Fruit fly (Drosophila melanogaster) whole organism, embryonic: ENCODE data around the gene apn.
A peak's percentile ranks its signal among the peaks of the same experiment; 100 is the strongest.

ENCODE experiments used
- Ada2b ChIP-seq: fragments of 200-800 bp; sonication (Bioruptor generic); IDR thresholded peaks from 2 replicates; pipeline ENCODE4 v1.3.6; 2022; ENCODE audit warnings: missing biosample characterization, missing genetic modification characterization
- Adf1 ChIP-seq: fragments of 200-800 bp; sonication (Bioruptor generic); IDR thresholded peaks from 2 replicates; pipeline ENCODE4 v1.3.6; 2022; ENCODE audit warnings: missing biosample characterization, missing genetic modification characterization
- Aef1 ChIP-seq: fragments of 200-800 bp; sonication (Bioruptor generic); IDR thresholded peaks from 3 replicates; pipeline ENCODE4 v1.3.6; 2022; ENCODE audit warnings: missing biosample characterization, missing genetic modification characterization
- Blimp-1 ChIP-seq: fragments of 200-800 bp; sonication (Bioruptor generic); optimal IDR thresholded peaks from 3 replicates; lab custom pipeline; 2018; ENCODE audit warnings: missing biosample characterization, missing genetic modification characterization, mild to moderate bottlenecking, moderate library complexity, missing genetic modification reagents
- Bteb2 ChIP-seq: fragments of 200-800 bp; sonication (Bioruptor generic); optimal IDR thresholded peaks from 2 replicates; lab custom pipeline; 2016; ENCODE audit warnings: missing biosample characterization, missing genetic modification characterization
- CG10654 ChIP-seq: fragments of 200-800 bp; sonication (Bioruptor generic); optimal IDR thresholded peaks from 2 replicates; lab custom pipeline; 2016; ENCODE audit warnings: missing biosample characterization, missing genetic modification characterization
- CG10979 ChIP-seq: fragments of 200-800 bp; sonication (Bioruptor generic); optimal IDR thresholded peaks from 2 replicates; lab custom pipeline; 2018; ENCODE audit warnings: missing biosample characterization, mild to moderate bottlenecking, missing genetic modification characterization, moderate library complexity
- CG12744 ChIP-seq: fragments of 200-800 bp; sonication (Bioruptor generic); optimal IDR thresholded peaks from 2 replicates; lab custom pipeline; 2016; ENCODE audit warnings: missing biosample characterization, missing genetic modification characterization
- CG12942 ChIP-seq: fragments of 200-800 bp; sonication (Bioruptor generic); optimal IDR thresholded peaks from 3 replicates; lab custom pipeline; 2016; ENCODE audit warnings: missing biosample characterization, missing genetic modification characterization
- CG17186 ChIP-seq: fragments of 200-800 bp; sonication (Bioruptor generic); optimal IDR thresholded peaks from 3 replicates; lab custom pipeline; 2017; ENCODE audit warnings: missing biosample characterization, missing genetic modification reagents, missing genetic modification characterization
- CG17912 ChIP-seq: fragments of 200-800 bp; sonication (Bioruptor generic); optimal IDR thresholded peaks from 2 replicates; lab custom pipeline; 2018; ENCODE audit warnings: missing biosample characterization, mild to moderate bottlenecking, missing genetic modification characterization
- CG1792 ChIP-seq: fragments of 200-800 bp; sonication (Bioruptor generic); optimal IDR thresholded peaks from 2 replicates; lab custom pipeline; 2016; ENCODE audit warnings: missing biosample characterization, missing genetic modification characterization
- CG1832 ChIP-seq: fragments of 200-800 bp; sonication (Bioruptor generic); optimal IDR thresholded peaks from 2 replicates; lab custom pipeline; 2017; ENCODE audit warnings: missing biosample characterization, mild to moderate bottlenecking, missing genetic modification characterization, inconsistent platforms
- CG7357 ChIP-seq: fragments of 200-800 bp; sonication (Bioruptor generic); IDR thresholded peaks from 3 replicates; pipeline ENCODE4 v1.3.6; 2022; ENCODE audit warnings: missing biosample characterization, missing genetic modification characterization
- CG8388 ChIP-seq: fragments of 200-800 bp; sonication (Bioruptor generic); optimal IDR thresholded peaks from 2 replicates; lab custom pipeline; 2019; ENCODE audit warnings: missing biosample characterization, mild to moderate bottlenecking, missing genetic modification characterization, moderate library complexity
- CG9437 ChIP-seq: fragments of 200-800 bp; sonication (Bioruptor generic); optimal IDR thresholded peaks from 2 replicates; lab custom pipeline; 2018; ENCODE audit warnings: missing biosample characterization, mild to moderate bottlenecking, missing genetic modification characterization
- CG9609 ChIP-seq: fragments of 200-800 bp; sonication (Bioruptor generic); optimal IDR thresholded peaks from 3 replicates; lab custom pipeline; 2016; ENCODE audit warnings: missing biosample characterization, missing genetic modification characterization
- Chrac-16 ChIP-seq: fragments of 200-800 bp; sonication (Bioruptor generic); optimal IDR thresholded peaks from 3 replicates; lab custom pipeline; 2016; ENCODE audit warnings: missing biosample characterization, missing genetic modification characterization
- CkIIα-i1 ChIP-seq: fragments of 200-800 bp; sonication (Bioruptor generic); IDR thresholded peaks from 2 replicates; pipeline ENCODE4 v1.3.6; 2022; ENCODE audit warnings: missing biosample characterization, missing genetic modification characterization
- CoRest ChIP-seq: fragments of 200-800 bp; sonication (Bioruptor generic); optimal IDR thresholded peaks from 3 replicates; lab custom pipeline; 2018; ENCODE audit warnings: missing biosample characterization, mild to moderate bottlenecking, missing genetic modification characterization, moderate library complexity
- Doc3 ChIP-seq: fragments of 200-800 bp; sonication (Bioruptor generic); IDR thresholded peaks from 3 replicates; pipeline ENCODE4 v1.3.6; 2022; ENCODE audit warnings: missing biosample characterization, missing genetic modification characterization; ENCODE audit not compliant: partially characterized antibody
- E2f2 ChIP-seq: fragments of 200-800 bp; sonication (Bioruptor generic); IDR thresholded peaks from 2 replicates; pipeline ENCODE4 v1.3.6; 2022; ENCODE audit warnings: missing biosample characterization, missing genetic modification characterization
- Eip74EF ChIP-seq, 2 experiments: fragments of 200-800 bp in 1 of 2; fragments of >200 bp in 1 of 2; sonication (Bioruptor generic) in 1 of 2; optimal IDR thresholded peaks; 2 replicates each; lab custom pipeline; 2017 to 2019; ENCODE audit warnings: missing biosample characterization in 2 of 2, missing genetic modification characterization in 2 of 2, mild to moderate bottlenecking in 1 of 2, moderate library complexity in 1 of 2
- Gug ChIP-seq: fragments of 200-800 bp; sonication (Bioruptor generic); IDR thresholded peaks from 4 replicates; pipeline ENCODE4 v1.3.6; 2022; ENCODE audit warnings: missing biosample characterization, missing genetic modification characterization
- H15 ChIP-seq: fragments of 200-800 bp; sonication (Bioruptor generic); IDR thresholded peaks from 3 replicates; pipeline ENCODE4 v1.3.6; 2022; ENCODE audit warnings: missing biosample characterization, missing genetic modification characterization
- H2.0 ChIP-seq: fragments of 200-800 bp; sonication (Bioruptor generic); IDR thresholded peaks from 2 replicates; pipeline ENCODE4 v1.3.6; 2022; ENCODE audit warnings: missing biosample characterization, missing genetic modification characterization
- HmgZ ChIP-seq: fragments of 200-800 bp; sonication (Bioruptor generic); optimal IDR thresholded peaks from 2 replicates; lab custom pipeline; 2018; ENCODE audit warnings: missing biosample characterization, mild to moderate bottlenecking, missing genetic modification characterization
- Hr3 ChIP-seq: fragments of 200-800 bp; sonication (Bioruptor generic); optimal IDR thresholded peaks from 3 replicates; lab custom pipeline; 2016; ENCODE audit warnings: missing biosample characterization, missing genetic modification characterization
- MTF-1 ChIP-seq: fragments of 200-800 bp; sonication (Bioruptor generic); optimal IDR thresholded peaks from 2 replicates; lab custom pipeline; 2018; ENCODE audit warnings: missing biosample characterization, mild to moderate bottlenecking, missing genetic modification characterization, borderline replicate concordance
- Mes4 ChIP-seq: fragments of 200-800 bp; sonication (Bioruptor generic); optimal IDR thresholded peaks from 2 replicates; lab custom pipeline; 2016; ENCODE audit warnings: missing biosample characterization, missing genetic modification characterization
- NC2β ChIP-seq: fragments of 200-800 bp; sonication (Bioruptor generic); optimal IDR thresholded peaks from 2 replicates; lab custom pipeline; 2016; ENCODE audit warnings: missing biosample characterization, missing genetic modification characterization
- Nf-YC ChIP-seq: fragments of 200-800 bp; optimal IDR thresholded peaks from 3 replicates; lab custom pipeline; 2019; ENCODE audit warnings: missing biosample characterization, mild to moderate bottlenecking, missing genetic modification characterization, moderate library complexity
- Rfx ChIP-seq: fragments of 200-800 bp; sonication (Bioruptor generic); IDR thresholded peaks from 2 replicates; pipeline ENCODE4 v1.3.6; 2022; ENCODE audit warnings: missing biosample characterization, missing genetic modification characterization
- Sry-δ ChIP-seq: fragments of 200-800 bp; sonication (Bioruptor generic); optimal IDR thresholded peaks from 2 replicates; lab custom pipeline; 2016; ENCODE audit warnings: missing biosample characterization, missing genetic modification characterization
- da ChIP-seq: fragments of 200-800 bp; sonication (Bioruptor generic); optimal IDR thresholded peaks from 2 replicates; lab custom pipeline; 2016; ENCODE audit warnings: missing biosample characterization, missing genetic modification characterization
- dmrt99B ChIP-seq: fragments of 200-800 bp; sonication (Bioruptor generic); optimal IDR thresholded peaks from 2 replicates; lab custom pipeline; 2018; ENCODE audit warnings: missing biosample characterization, mild to moderate bottlenecking, missing genetic modification characterization, moderate library complexity
- ems ChIP-seq: fragments of 200-800 bp; sonication (Bioruptor generic); optimal IDR thresholded peaks from 3 replicates; lab custom pipeline; 2016; ENCODE audit warnings: missing biosample characterization, missing genetic modification characterization
- eve ChIP-seq, 2 experiments: fragments of >200 bp; optimal IDR thresholded peaks; 2 replicates each; lab custom pipeline; 2017; ENCODE audit warnings: missing biosample characterization in 2 of 2, missing genetic modification characterization in 2 of 2
- fu2 ChIP-seq: fragments of 200-800 bp; sonication (Bioruptor generic); optimal IDR thresholded peaks from 2 replicates; lab custom pipeline; 2016; ENCODE audit warnings: missing biosample characterization, missing genetic modification characterization
- hkb ChIP-seq, 2 experiments: fragments of 200-800 bp in 1 of 2; fragments of >200 bp in 1 of 2; sonication (Bioruptor generic) in 1 of 2; IDR thresholded peaks in 1 of 2; optimal IDR thresholded peaks in 1 of 2; 2 replicates each; pipeline versions ENCODE4 v1.3.6 to Lab custom; 2017 to 2022; ENCODE audit warnings: missing biosample characterization in 1 of 2, missing genetic modification characterization in 1 of 2
- jumu ChIP-seq: fragments of 200-800 bp; sonication (Bioruptor generic); optimal IDR thresholded peaks from 3 replicates; lab custom pipeline; 2016; ENCODE audit warnings: missing biosample characterization, missing genetic modification characterization
- lola ChIP-seq, 3 experiments: fragments of >200 bp in 2 of 3; fragments of 200-800 bp in 1 of 3; sonication (Bioruptor generic) in 1 of 3; optimal IDR thresholded peaks; 2 replicates each; lab custom pipeline; 2017 to 2019; ENCODE audit warnings: missing biosample characterization in 3 of 3, missing genetic modification characterization in 3 of 3, mild to moderate bottlenecking in 1 of 3, moderate library complexity in 1 of 3
- ranshi ChIP-seq: fragments of 200-800 bp; sonication (Bioruptor generic); IDR thresholded peaks from 2 replicates; pipeline ENCODE4 v1.3.6; 2022; ENCODE audit warnings: missing biosample characterization, missing genetic modification characterization
- shn ChIP-seq: fragments of 200-800 bp; sonication (Bioruptor generic); optimal IDR thresholded peaks from 3 replicates; lab custom pipeline; 2016; ENCODE audit warnings: missing biosample characterization, missing genetic modification characterization
- ssp ChIP-seq: fragments of 200-800 bp; sonication (Bioruptor generic); IDR thresholded peaks from 2 replicates; pipeline ENCODE4 v1.3.6; 2022; ENCODE audit warnings: missing biosample characterization, missing genetic modification characterization
- sug ChIP-seq: fragments of 200-800 bp; optimal IDR thresholded peaks from 2 replicates; lab custom pipeline; 2019; ENCODE audit warnings: missing biosample characterization, mild to moderate bottlenecking, missing genetic modification characterization, moderate library complexity
- tna ChIP-seq: fragments of 200-800 bp; sonication (Bioruptor generic); IDR thresholded peaks from 2 replicates; pipeline ENCODE4 v1.3.6; 2022; ENCODE audit warnings: missing biosample characterization, missing genetic modification characterization; ENCODE audit not compliant: partially characterized antibody
- vvl ChIP-seq: fragments of 200-800 bp; sonication (Bioruptor generic); IDR thresholded peaks from 2 replicates; pipeline ENCODE4 v1.3.6; 2022; ENCODE audit warnings: missing biosample characterization, missing genetic modification characterization
- zfh2 ChIP-seq: fragments of 200-800 bp; sonication (Bioruptor generic); optimal IDR thresholded peaks from 2 replicates; lab custom pipeline; 2016; ENCODE audit warnings: missing biosample characterization, missing genetic modification characterization

Gene apn

dm6 chr3R:13264061-13264661, 24.5 kb downstream of the apn start, which contains the start of gene Ravus (continued):
- TF ChIP-seq fu2 (GFP tag; lab: Kevin White, UChicago) (peak; percentile 37), Adf1 (no peak), CG9609 (GFP tag; lab: Kevin White, UChicago) (peak; percentile 16), CkIIα-i1 (GFP tag; lab: Robert Waterston, UW) (no peak), CG12942 (GFP tag; lab: Kevin White, UChicago) (peak; percentile 8), MTF-1 (GFP tag; lab: Kevin White, UChicago) (no peak), H2.0 (GFP tag; lab: Robert Waterston, UW) (no peak), Aef1 (0 out of 3 replicates have a peak, but pooled peaks have one; percentile 29), CG12744 (GFP tag; lab: Kevin White, UChicago) (peak; percentile 58), CG17912 (GFP tag; lab: Kevin White, UChicago) (no peak), Hr3 (GFP tag; lab: Kevin White, UChicago) (peak; percentile 55), CG7357 (GFP tag; lab: Robert Waterston, UW) (peak; percentile 56; the same call in 2 of the 3 replicates), eve (GFP tag; optimal IDR thresholded peaks at IDR 0.05; lab: Kevin White, UChicago) (no peak), CG10979 (tag; lab: Kevin White, UChicago) (peak; percentile 14), ssp (peak; percentile 18; the same call in 1 of the 2 replicates), zfh2 (GFP tag; lab: Kevin White, UChicago) (peak; percentile 46), Mes4 (GFP tag; lab: Kevin White, UChicago) (peak; percentile 9), shn (GFP tag; lab: Kevin White, UChicago) (peak; percentile 18), CG1792 (GFP tag; lab: Kevin White, UChicago) (peak; percentile 19), lola (GFP tag; optimal IDR thresholded peaks at IDR 0.05; lab: Kevin White, UChicago) (peak in 1 of 3 experiments; percentile 44), E2f2 (GFP tag; lab: Robert Waterston, UW) (peak; percentile 73), CG1832 (GFP tag; lab: Kevin White, UChicago) (no peak), CG10654 (peak; percentile 23), Chrac-16 (GFP tag; lab: Kevin White, UChicago) (peak; percentile 47), Rfx (GFP tag; lab: Robert Waterston, UW) (peak; percentile 54; the same call in 1 of the 2 replicates), ranshi (peak; percentile 26; the same call in 1 of the 2 replicates), sug (tag; lab: Kevin White, UChicago) (peak; percentile 73), ems (GFP tag; lab: Kevin White, UChicago) (peak; percentile 35), Sry-δ (GFP tag; lab: Kevin White, UChicago) (peak; percentile 37), Doc3 (no peak), Ada2b (0 out of 2 replicates have a peak, but pooled peaks have one; percentile 5), H15 (GFP tag; lab: Robert Waterston, UW) (0 out of 3 replicates have a peak, but pooled peaks have one; percentile 2), Eip74EF (GFP tag; optimal IDR thresholded peaks at IDR 0.05; lab: Kevin White, UChicago) (no peak), CG8388 (GFP tag; lab: Kevin White, UChicago) (peak; percentile 12), hkb (optimal IDR thresholded peaks at IDR 0.05; lab: Kevin White, UChicago) (peak; percentile 71), hkb (GFP tag; IDR thresholded peaks at IDR 0.05; lab: Robert Waterston, UW) (no peak), jumu (peak; percentile 35), vvl (0 out of 2 replicates have a peak, but pooled peaks have one; percentile 19), NC2β (peak; percentile 23), Blimp-1 (GFP tag; lab: Kevin White, UChicago) (no peak), da (GFP tag; lab: Kevin White, UChicago) (no peak), tna (GFP tag; lab: Robert Waterston, UW) (no peak), Bteb2 (GFP tag; lab: Kevin White, UChicago) (peak; percentile 49), CG17186 (peak; percentile 15), CoRest (tag; lab: Kevin White, UChicago) (peak; percentile 79), Gug (GFP tag; lab: Robert Waterston, UW) (0 out of 4 replicates have a peak, but pooled peaks have one; percentile 15), HmgZ (tag; lab: Kevin White, UChicago) (peak; percentile 68), CG9437 (GFP tag; lab: Kevin White, UChicago) (peak; percentile 34), Nf-YC (tag; lab: Kevin White, UChicago) (peak; percentile 55), dmrt99B (tag; lab: Kevin White, UChicago) (no peak)
